Worm (Caenorhabditis elegans) whole organism, young adult: ENCODE data around the gene mpk-2.

Source experiments
- Y67H2A.10 ChIP-seq: fragments of 200-800 bp; sonication (Bioruptor generic); conservative IDR thresholded peaks from 2 replicates; pipeline ENCODE4 v1.3.6; 2022; ENCODE audit warnings: missing genetic modification reagents, missing genetic modification characterization, missing compliant biosample characterization
- hlh-26 ChIP-seq: fragments of 200-800 bp; sonication (Bioruptor generic); conservative IDR thresholded peaks from 2 replicates; pipeline ENCODE4 v1.3.6; 2022; ENCODE audit warnings: missing genetic modification reagents, missing genetic modification characterization, missing compliant biosample characterization
- lin-26 ChIP-seq: fragments of 200-800 bp; sonication (Bioruptor generic); IDR thresholded peaks from 2 replicates; pipeline ENCODE4 v1.3.6; 2022; ENCODE audit warnings: missing genetic modification reagents, missing genetic modification characterization, missing compliant biosample characterization
- lin-35 ChIP-seq, 3 experiments: fragments of 150-350 bp in 2 of 3; sonication (generic microtip) in 1 of 3; optimal IDR thresholded peaks; 2 replicates each; lab custom pipeline; 2014 to 2018; ENCODE audit warnings: missing biosample characterization in 3 of 3, missing genetic modification characterization in 3 of 3, missing genetic modification reagents in 3 of 3
- lin-40 ChIP-seq: sonication (generic microtip); optimal IDR thresholded peaks from 2 replicates; lab custom pipeline; 2016; ENCODE audit warnings: missing genetic modification characterization, mild to moderate bottlenecking, missing compliant biosample characterization, missing genotype, missing genetic modification reagents
- nhr-179 ChIP-seq: sonication (generic microtip); optimal IDR thresholded peaks from 2 replicates; lab custom pipeline; 2016; ENCODE audit warnings: mild to moderate bottlenecking, missing genetic modification characterization, missing compliant biosample characterization
- pha-4 ChIP-seq: fragments of 150-350 bp; sonication (generic microtip); optimal IDR thresholded peaks from 2 replicates; lab custom pipeline; 2014; ENCODE audit warnings: missing biosample characterization, missing genetic modification reagents, missing genetic modification characterization
- tbx-9 ChIP-seq: sonication (generic microtip); optimal IDR thresholded peaks from 2 replicates; lab custom pipeline; 2016; ENCODE audit warnings: borderline replicate concordance, missing genetic modification characterization, inconsistent platforms, missing compliant biosample characterization

DNA sequence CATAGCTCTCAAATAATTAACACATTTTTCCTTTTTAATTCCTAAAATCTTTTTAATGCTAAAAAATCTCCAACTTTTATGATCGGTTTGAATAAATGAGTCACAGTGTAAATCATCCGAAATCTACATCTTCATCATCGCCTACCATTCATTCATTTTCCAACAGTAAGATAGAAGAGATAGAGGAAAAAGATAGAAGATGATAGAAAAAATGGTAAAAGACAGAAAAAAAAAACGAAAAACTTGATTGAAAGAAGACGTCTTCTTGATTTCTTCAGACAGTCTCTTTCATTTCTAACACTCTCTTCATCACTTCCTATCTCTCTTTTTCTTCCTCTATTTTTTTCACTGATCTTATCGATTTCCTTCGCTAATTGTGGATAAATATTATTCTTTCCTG lies 729 bp upstream of the mpk-2 start:
- TF ChIP-seq nhr-179 (tag; lab: Kevin White, UChicago) (no peak), lin-26 (no peak), lin-40 (tag; lab: Kevin White, UChicago) (no peak), tbx-9 (tag; lab: Kevin White, UChicago) (no peak), pha-4 (tag; lab: Kevin White, UChicago) (no peak), lin-35 (GFP tag; optimal IDR thresholded peaks at IDR 0.05; lab: Kevin White, UChicago) (no peak), Y67H2A.10 (GFP tag; lab: Robert Waterston, UW) (no peak), hlh-26 (no peak)
